Worm (Caenorhabditis elegans): ENCODE data around the gene srg-28.

ce11 chrV:5287273-5287672 is 47.4 kb upstream of the srg-28 start, which contains the start of gene Y49G5A.1:
- TF ChIP-seq elt-1 (tag; optimal IDR thresholded peaks at IDR 0.05), result no peak
- no peak for TF ChIP-seq lin-39 (tag; optimal IDR thresholded peaks at IDR 0.05)
- TF ChIP-seq lin-11 (tag; optimal IDR thresholded peaks at IDR 0.05), result no peak
- TF ChIP-seq snpc-4 (tag; optimal IDR thresholded peaks at IDR 0.05), result no peak
- TF ChIP-seq nhr-10 (tag; optimal IDR thresholded peaks at IDR 0.05), result no peak
- no peak for TF ChIP-seq ama-1 (optimal IDR thresholded peaks at IDR 0.05)
- TF ChIP-seq nhr-25 (tag; optimal IDR thresholded peaks at IDR 0.05), result no peak
- no peak for TF ChIP-seq unc-62 (GFP tag; optimal IDR thresholded peaks at IDR 0.05)
- no peak for TF ChIP-seq zag-1 (tag; optimal IDR thresholded peaks at IDR 0.05)
- no peak for TF ChIP-seq nhr-23 (tag; optimal IDR thresholded peaks at IDR 0.05)
- TF ChIP-seq ceh-16 (tag; optimal IDR thresholded peaks at IDR 0.05), result no peak
- TF ChIP-seq nhr-11 (tag; optimal IDR thresholded peaks at IDR 0.05), result no peak
- no peak for TF ChIP-seq nhr-77 (tag; optimal IDR thresholded peaks at IDR 0.05)
- TF ChIP-seq fos-1 (tag; optimal IDR thresholded peaks at IDR 0.05), result no peak
